Worm (Caenorhabditis elegans): ENCODE results near the gene nspb-8.
"Not testable (repeated sequence)": the region's sequence is repeated elsewhere in the genome, so short reads cannot be mapped to it uniquely, and the experiment has no call there.

The nspb-8 gene

ce11 chrII:14567811-14568210 is 12.6 kb downstream of the nspb-8 start:
- no peak for TF ChIP-seq ceh-22 (tag; optimal IDR thresholded peaks at IDR 0.05)
- peak; percentile 10 for TF ChIP-seq ref-2 (tag; optimal IDR thresholded peaks at IDR 0.05)

- TF ChIP-seq unc-42 (tag; optimal IDR thresholded peaks at IDR 0.05), result peak; percentile 7
Observed at ce11 chrII:14563766-14564370, 16.6 kb downstream of the nspb-8 start.

ce11 chrII:14561549-14562115 is 18.8 kb downstream of the nspb-8 start, which contains the start of gene mog-4:
Gene mog-4, minus strand, starts transcription at chrII:14561599.
- TF ChIP-seq ceh-18 (tag; optimal IDR thresholded peaks at IDR 0.05) (peak; percentile 85), elt-2 (tag; optimal IDR thresholded peaks at IDR 0.05) (peak; percentile 60), unc-3 (GFP tag; conservative IDR thresholded peaks at IDR 0.05) (peak; percentile 62; the same call in 1 of the 2 replicates), ets-4 (tag; optimal IDR thresholded peaks at IDR 0.05) (peak; percentile 80), pha-2 (tag; optimal IDR thresholded peaks at IDR 0.05) (peak; percentile 15), ztf-16 (tag; optimal IDR thresholded peaks at IDR 0.05) (peak; percentile 60), ref-2 (tag; optimal IDR thresholded peaks at IDR 0.05) (peak; percentile 60), fax-1 (tag; optimal IDR thresholded peaks at IDR 0.05) (peak; percentile 47), zip-5 (tag; optimal IDR thresholded peaks at IDR 0.05) (peak; percentile 41), ceh-34 (tag; optimal IDR thresholded peaks at IDR 0.05) (peak; percentile 76), dve-1 (tag; optimal IDR thresholded peaks at IDR 0.05) (peak; percentile 5), ceh-45 (GFP tag; IDR thresholded peaks at IDR 0.05) (peak; percentile 69; the same call in 1 of the 2 replicates), ceh-31 (tag; optimal IDR thresholded peaks at IDR 0.05) (peak; percentile 91), tbx-2 (tag; optimal IDR thresholded peaks at IDR 0.05) (peak; percentile 74), ceh-14 (tag; optimal IDR thresholded peaks at IDR 0.05) (peak; percentile 82), rnt-1 (tag; optimal IDR thresholded peaks at IDR 0.05) (peak; percentile 57), madf-2 (tag; optimal IDR thresholded peaks at IDR 0.05) (peak; percentile 50), Y22D7AL.16 (tag; optimal IDR thresholded peaks at IDR 0.05) (peak; percentile 9), unc-86 (tag; optimal IDR thresholded peaks at IDR 0.05) (peak; percentile 54), C08G9.2 (tag; optimal IDR thresholded peaks at IDR 0.05) (peak; percentile 89), hlh-8 (tag; optimal IDR thresholded peaks at IDR 0.05) (peak; percentile 78), unc-42 (tag; optimal IDR thresholded peaks at IDR 0.05) (peak; percentile 89), ceh-2 (tag; optimal IDR thresholded peaks at IDR 0.05) (peak; percentile 65), sox-2 (GFP tag; IDR thresholded peaks at IDR 0.05) (peak; percentile 13), tbx-7 (tag; optimal IDR thresholded peaks at IDR 0.05) (peak; percentile 67), pqm-1 (tag; optimal IDR thresholded peaks at IDR 0.05) (peak; percentile 86), nfya-1 (tag; optimal IDR thresholded peaks at IDR 0.05) (peak; percentile 72)
- TF ChIP-seq unc-3 (tag; optimal IDR thresholded peaks at IDR 0.05), result not testable (repeated sequence)

- no peak for TF ChIP-seq elt-2 (tag; optimal IDR thresholded peaks at IDR 0.05)
- TF ChIP-seq ahr-1 (tag; optimal IDR thresholded peaks at IDR 0.05), result no peak
- no peak for TF ChIP-seq unc-55 (GFP tag; optimal IDR thresholded peaks at IDR 0.05)
- no peak for TF ChIP-seq ceh-14 (tag; optimal IDR thresholded peaks at IDR 0.05)
- no peak for TF ChIP-seq pros-1 (tag; optimal IDR thresholded peaks at IDR 0.05)
- no peak for TF ChIP-seq fkh-6 (tag; optimal IDR thresholded peaks at IDR 0.05)
- no peak for TF ChIP-seq fkh-10 (GFP tag; optimal IDR thresholded peaks at IDR 0.05)
- no peak for TF ChIP-seq C38D4.7 (GFP tag; optimal IDR thresholded peaks at IDR 0.05)
- TF ChIP-seq ceh-31 (tag; optimal IDR thresholded peaks at IDR 0.05), result no peak
Observed at ce11 chrII:14555019-14555418, 25.4 kb downstream of the nspb-8 start.

ce11 chrII:14550613-14551012 is 29.8 kb downstream of the nspb-8 start, which contains the start of gene nlp-41:
Gene nlp-41, plus strand, starts transcription at chrII:14550913.
- TF ChIP-seq fax-1 (tag; optimal IDR thresholded peaks at IDR 0.05) (no peak), ceh-6 (GFP tag; optimal IDR thresholded peaks at IDR 0.05) (no peak), ceh-48 (tag; optimal IDR thresholded peaks at IDR 0.05) (no peak), tbx-2 (tag; optimal IDR thresholded peaks at IDR 0.05) (no peak), sox-2 (GFP tag; IDR thresholded peaks at IDR 0.05) (no peak), C38D4.7 (GFP tag; optimal IDR thresholded peaks at IDR 0.05) (no peak), tbx-7 (tag; optimal IDR thresholded peaks at IDR 0.05) (no peak), K02D7.2 (tag; optimal IDR thresholded peaks at IDR 0.05) (no peak), hlh-15 (tag; optimal IDR thresholded peaks at IDR 0.05) (no peak), fkh-10 (GFP tag; optimal IDR thresholded peaks at IDR 0.05) (no peak), lim-6 (tag; optimal IDR thresholded peaks at IDR 0.05) (no peak), unc-55 (GFP tag; optimal IDR thresholded peaks at IDR 0.05) (no peak), unc-42 (tag; optimal IDR thresholded peaks at IDR 0.05) (no peak), npax-4 (tag; optimal IDR thresholded peaks at IDR 0.05) (no peak)

All from whole organism, late embryonic.